Worm (Caenorhabditis elegans) whole organism, late embryonic: ENCODE results near the gene R05H10.7.

Experiments used
- hlh-15 ChIP-seq: sonication (generic microtip); optimal IDR thresholded peaks from 2 replicates; lab custom pipeline; 2016; ENCODE audit warnings: missing genetic modification characterization, missing compliant biosample characterization
- pha-4 ChIP-seq: fragments of 150-350 bp; optimal IDR thresholded peaks from 2 replicates; lab custom pipeline; 2018; ENCODE audit warnings: missing biosample characterization, missing genetic modification reagents, missing genetic modification characterization

- TF ChIP-seq pha-4 (tag; lab: Kevin White, UChicago) (no peak), hlh-15 (no peak)
Observed at ce11 chrII:14805686-14806085, 49.6 kb upstream of the R05H10.7 start, which contains the start of gene srt-11.
